Fruit fly (Drosophila melanogaster): Measurements from ENCODE around the gene moon.
A peak's percentile ranks its signal among the peaks of the same experiment; 100 is the strongest.
"Not testable (repeated sequence)": the region's sequence is repeated elsewhere in the genome, so short reads cannot be mapped to it uniquely, and the experiment has no call there.

Gene moon

DNA sequence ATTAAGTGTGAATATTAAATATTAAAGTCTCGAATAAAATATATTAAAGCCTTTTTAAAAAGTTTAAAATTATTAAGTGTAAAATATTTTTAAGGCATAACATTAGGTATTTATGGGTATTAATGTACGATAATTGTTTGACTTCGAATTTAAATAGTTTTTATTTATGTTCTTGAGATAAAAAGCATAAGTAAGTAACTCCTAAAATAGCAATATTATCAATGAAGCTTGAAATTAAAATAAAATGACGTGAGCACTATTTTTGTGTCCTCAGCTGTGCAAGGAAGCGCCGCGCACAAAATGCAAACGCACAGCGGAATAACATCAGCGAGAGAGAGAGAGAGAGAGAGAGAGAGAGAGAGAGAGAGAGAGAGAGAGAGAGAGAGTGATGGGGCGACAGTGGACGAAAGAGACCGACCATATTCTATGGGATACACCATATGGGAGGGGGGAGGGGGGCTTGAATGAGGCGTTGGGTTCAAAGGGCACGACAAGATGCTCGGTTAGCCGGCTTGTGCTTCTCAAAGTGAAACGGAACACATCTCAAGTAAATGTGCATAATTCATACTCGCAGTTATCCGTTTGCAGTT is 17.7 kb upstream of the moon start (continued):
- TF ChIP-seq spab (GFP tag; optimal IDR thresholded peaks at IDR 0.05) (no peak), net (GFP tag; optimal IDR thresholded peaks at IDR 0.05) (no peak), dsx (GFP tag; optimal IDR thresholded peaks at IDR 0.05; ENCODE audit: poor library complexity, severe bottlenecking) (peak; percentile 7), Ets96B (tag; optimal IDR thresholded peaks at IDR 0.05) (no peak), CG1621 (tag; optimal IDR thresholded peaks at IDR 0.05) (no peak), CG31627 (GFP tag; optimal IDR thresholded peaks at IDR 0.05) (no peak), Eip78C (GFP tag) (peak; percentile 51), Hr39 (GFP tag; optimal IDR thresholded peaks at IDR 0.05) (no peak), CG6276 (GFP tag; optimal IDR thresholded peaks at IDR 0.05) (no peak), CG11762 (GFP tag; optimal IDR thresholded peaks at IDR 0.05; ENCODE audit: insufficient read depth) (no peak)

DNA sequence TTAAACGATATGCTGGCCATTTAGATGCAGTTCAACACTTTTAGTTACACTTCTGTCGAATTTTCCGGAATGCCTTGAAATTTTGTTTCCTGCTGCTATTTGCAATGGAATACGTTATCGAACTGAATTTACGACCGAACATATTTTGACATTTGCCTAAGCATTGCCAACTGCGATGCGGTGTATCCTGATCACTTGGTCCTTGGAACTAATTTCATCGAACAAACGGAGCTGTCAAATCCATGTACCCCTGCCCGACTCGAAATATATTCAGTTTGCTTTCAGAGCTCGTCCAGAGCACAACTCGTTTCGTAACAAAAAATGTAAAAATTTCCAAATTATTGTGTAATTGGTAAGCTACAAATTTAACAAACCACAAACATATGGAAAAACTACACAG is 14.3 kb upstream of the moon start, which contains the start of gene CG15734:
TSS of gene CG15734 (minus strand) at position 101 of the 400 bp plus-strand sequence.
- TF ChIP-seq CG6792, Blimp-1, dac (GFP tag; optimal IDR thresholded peaks at IDR 0.05): not testable (repeated sequence)

DNA sequence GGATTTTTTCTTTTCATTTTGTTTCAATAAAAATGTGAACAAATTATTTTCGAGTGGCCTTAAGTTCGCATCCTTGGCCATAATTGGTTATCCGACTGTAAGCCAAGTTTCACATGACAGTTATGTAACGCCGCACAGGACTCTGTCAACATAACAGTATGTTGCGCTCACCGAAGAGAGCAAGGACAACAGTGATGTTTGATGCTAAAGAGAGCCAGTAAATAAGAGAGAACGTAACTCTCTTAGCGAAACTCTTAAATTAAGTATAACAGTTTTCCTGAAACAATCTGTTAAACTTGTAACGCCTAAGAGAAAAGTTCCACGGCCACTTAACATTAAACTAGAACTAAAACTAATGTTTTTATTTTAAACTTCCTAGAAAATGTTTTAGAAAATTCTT is 13.1 kb upstream of the moon start:
- no peak for TF ChIP-seq topi (GFP tag; optimal IDR thresholded peaks at IDR 0.05)

DNA sequence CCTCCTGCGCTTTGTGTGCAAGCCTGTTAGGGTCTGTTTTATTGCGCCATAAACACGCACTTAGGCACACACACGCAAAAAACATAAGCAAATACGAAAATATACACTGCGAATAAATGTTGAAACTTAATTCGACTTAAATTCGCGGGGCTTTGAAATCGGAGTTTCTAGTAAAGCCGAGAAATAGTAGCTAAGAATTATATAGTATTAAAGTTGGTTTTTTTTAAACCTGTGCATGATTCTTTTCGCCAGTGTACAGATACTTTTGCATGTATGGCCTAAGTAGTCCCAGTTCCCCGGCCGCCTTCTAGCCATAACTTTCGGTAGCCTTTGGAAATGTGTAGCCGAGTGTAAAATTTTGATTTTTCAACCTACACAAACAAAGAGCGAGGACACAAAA is 11.8 kb upstream of the moon start:
- no peak for TF ChIP-seq pdm3 (GFP tag; optimal IDR thresholded peaks at IDR 0.05)
- TF ChIP-seq eg (GFP tag; IDR thresholded peaks at IDR 0.05) = no peak
- no peak for TF ChIP-seq CG15336 (GFP tag; IDR thresholded peaks at IDR 0.05)
- no peak for TF ChIP-seq CG10631 (GFP tag; optimal IDR thresholded peaks at IDR 0.05)
- TF ChIP-seq Hr39 (GFP tag; optimal IDR thresholded peaks at IDR 0.05) = peak; percentile 2
- TF ChIP-seq Eip78C (GFP tag) = peak; percentile 40
- no peak for TF ChIP-seq Smox (GFP tag; optimal IDR thresholded peaks at IDR 0.05)
- no peak for TF ChIP-seq acj6 (GFP tag; optimal IDR thresholded peaks at IDR 0.05)

DNA sequence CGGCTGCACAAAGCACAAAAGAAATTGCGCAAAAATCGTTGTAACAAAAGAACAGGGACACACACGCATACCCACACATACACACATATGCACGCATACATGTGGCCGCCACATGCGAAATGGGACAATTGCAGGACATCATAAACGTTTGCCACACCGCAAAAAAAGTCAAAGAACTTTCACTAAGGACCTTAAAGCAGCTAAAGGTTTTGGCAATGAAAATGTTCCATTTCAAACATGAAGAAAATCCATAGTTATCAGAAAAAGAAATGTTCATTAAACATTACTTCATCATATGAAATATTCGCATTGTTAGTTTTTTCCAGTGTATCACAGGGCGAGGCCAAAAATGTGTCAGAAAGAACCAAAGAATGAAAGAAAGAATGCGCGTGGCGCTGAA is 9.6 kb upstream of the moon start:
- no peak for TF ChIP-seq CG6808 (GFP tag; optimal IDR thresholded peaks at IDR 0.05)
- no peak for TF ChIP-seq Sox102F (GFP tag; optimal IDR thresholded peaks at IDR 0.05)
- TF ChIP-seq cyc (GFP tag; optimal IDR thresholded peaks at IDR 0.05) = peak; percentile 10
- peak; percentile 60 for TF ChIP-seq svp (GFP tag)
- peak; percentile 2 for TF ChIP-seq topi (GFP tag; optimal IDR thresholded peaks at IDR 0.05)
- no peak for TF ChIP-seq CG11294 (GFP tag; IDR thresholded peaks at IDR 0.05)
- TF ChIP-seq Eip78C (GFP tag) = peak; percentile 53
- TF ChIP-seq Met (GFP tag; optimal IDR thresholded peaks at IDR 0.05) = peak; percentile 2
- TF ChIP-seq Eip93F (GFP tag; optimal IDR thresholded peaks at IDR 0.05) = no peak
- no peak for TF ChIP-seq Ets96B (tag; optimal IDR thresholded peaks at IDR 0.05)
- no peak for TF ChIP-seq CG11762 (GFP tag; optimal IDR thresholded peaks at IDR 0.05; ENCODE audit: insufficient read depth)
- TF ChIP-seq CG32006 (GFP tag; optimal IDR thresholded peaks at IDR 0.05) = no peak

DNA sequence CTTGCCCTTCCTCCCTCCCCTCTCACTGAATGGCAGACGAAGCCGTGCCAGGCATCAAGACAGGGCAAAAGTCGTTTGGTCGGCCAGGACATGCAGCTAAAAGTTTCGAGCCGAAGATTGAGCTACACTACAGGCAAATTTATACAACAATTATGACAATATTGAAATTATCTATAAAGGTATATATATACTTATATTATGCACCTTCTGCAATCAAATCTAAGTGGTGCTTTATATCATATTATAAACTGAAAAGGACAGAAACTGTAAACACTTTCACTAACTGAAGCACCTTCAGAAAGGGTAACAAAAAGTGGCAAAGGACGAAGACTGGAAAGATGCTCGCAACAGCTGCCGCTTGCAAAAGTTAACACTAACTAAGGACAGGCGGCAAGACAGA is 3.6 kb upstream of the moon start:
- TF ChIP-seq CG32006 (GFP tag; optimal IDR thresholded peaks at IDR 0.05) (peak; percentile 30), CG10631 (GFP tag; optimal IDR thresholded peaks at IDR 0.05) (peak; percentile 5), CG1621 (tag; optimal IDR thresholded peaks at IDR 0.05) (no peak), CG3032 (tag; optimal IDR thresholded peaks at IDR 0.05) (peak; percentile 19), pdm3 (GFP tag; optimal IDR thresholded peaks at IDR 0.05) (no peak), CG6808 (GFP tag; optimal IDR thresholded peaks at IDR 0.05) (no peak), ss (GFP tag; optimal IDR thresholded peaks at IDR 0.05) (peak in 1 of 2 experiments; percentile 24), Hr39 (GFP tag; optimal IDR thresholded peaks at IDR 0.05) (no peak), topi (GFP tag; optimal IDR thresholded peaks at IDR 0.05) (no peak), Smox (GFP tag; optimal IDR thresholded peaks at IDR 0.05) (no peak), eg (GFP tag; IDR thresholded peaks at IDR 0.05) (no peak), CG8119 (GFP tag; IDR thresholded peaks at IDR 0.05) (0 out of 3 replicates have a peak, but pooled peaks have one; percentile 27), Sox15 (GFP tag; optimal IDR thresholded peaks at IDR 0.05) (no peak), Sox102F (GFP tag; optimal IDR thresholded peaks at IDR 0.05) (no peak), CG9139 (GFP tag; optimal IDR thresholded peaks at IDR 0.05) (no peak), vri (GFP tag; optimal IDR thresholded peaks at IDR 0.05) (no peak), Lpt (GFP tag; optimal IDR thresholded peaks at IDR 0.05) (no peak), Ets96B (tag; optimal IDR thresholded peaks at IDR 0.05) (peak; percentile 48), CG15336 (GFP tag; IDR thresholded peaks at IDR 0.05) (no peak), Ets21C (GFP tag; optimal IDR thresholded peaks at IDR 0.05) (no peak), CG6792 (GFP tag; optimal IDR thresholded peaks at IDR 0.05) (peak; percentile 8), Eip93F (GFP tag; optimal IDR thresholded peaks at IDR 0.05) (no peak), fkh (GFP tag; optimal IDR thresholded peaks at IDR 0.05) (no peak), Gug (GFP tag; IDR thresholded peaks at IDR 0.05) (no peak), CG7368 (GFP tag; optimal IDR thresholded peaks at IDR 0.05) (no peak)
